Worm (Caenorhabditis elegans): ENCODE results near the gene F09B12.5.

F09B12.5 gene

DNA sequence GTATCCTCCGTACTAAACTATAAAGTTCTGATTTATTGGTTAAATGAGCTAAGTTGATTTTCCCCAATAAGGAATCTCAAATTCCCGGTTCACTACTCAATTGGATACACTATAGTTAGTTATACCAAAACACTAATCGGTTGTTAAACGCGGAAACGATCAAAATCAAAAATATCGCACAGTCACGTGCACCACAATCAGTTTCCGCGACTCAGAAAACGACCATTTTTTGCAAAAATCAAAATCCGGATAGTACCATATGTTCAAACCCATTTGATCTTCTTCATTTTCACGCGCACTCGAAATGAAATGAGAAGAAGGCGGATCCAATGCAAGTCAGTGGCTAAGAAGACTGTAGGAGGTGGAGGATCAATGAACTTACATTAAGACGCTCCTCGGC lies 3.0 kb upstream of the F09B12.5 start:
- TF ChIP-seq him-1 (tag; optimal IDR thresholded peaks at IDR 0.05) (no peak), dao-5 (tag; optimal IDR thresholded peaks at IDR 0.05) (no peak), W03F9.2 (tag; optimal IDR thresholded peaks at IDR 0.05) (no peak)

ce11 chrX:15083795-15084194 lies 700 bp upstream of the F09B12.5 start, which contains the start of gene H40L08.1:
Gene H40L08.1, minus strand, starts transcription at chrX:15084086.
- TF ChIP-seq W03F9.2 (tag; optimal IDR thresholded peaks at IDR 0.05) (no peak), him-1 (tag; optimal IDR thresholded peaks at IDR 0.05) (no peak), dao-5 (tag; optimal IDR thresholded peaks at IDR 0.05) (no peak)

DNA sequence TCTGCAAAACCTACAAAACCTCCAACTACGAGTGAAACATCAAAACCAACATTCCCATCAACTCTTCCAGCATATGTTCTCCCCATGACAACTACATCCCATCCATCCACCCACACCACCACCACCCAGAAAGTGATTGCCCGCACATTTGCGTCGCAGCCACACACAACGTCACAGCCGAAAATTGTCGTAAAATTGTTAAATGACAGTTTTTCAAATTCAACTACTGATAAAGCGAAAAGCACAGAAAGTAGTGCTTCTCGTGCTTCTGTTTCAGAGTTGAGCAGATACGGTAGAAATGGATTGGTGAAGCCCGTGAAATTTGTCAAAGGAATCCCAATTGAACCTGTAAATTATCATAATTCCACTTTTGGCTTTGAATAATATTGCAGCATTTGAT lies 3.3 kb downstream of the F09B12.5 start:
- TF ChIP-seq dao-5 (tag; optimal IDR thresholded peaks at IDR 0.05) = no peak
- no peak for TF ChIP-seq W03F9.2 (tag; optimal IDR thresholded peaks at IDR 0.05)
- TF ChIP-seq him-1 (tag; optimal IDR thresholded peaks at IDR 0.05) = no peak

DNA sequence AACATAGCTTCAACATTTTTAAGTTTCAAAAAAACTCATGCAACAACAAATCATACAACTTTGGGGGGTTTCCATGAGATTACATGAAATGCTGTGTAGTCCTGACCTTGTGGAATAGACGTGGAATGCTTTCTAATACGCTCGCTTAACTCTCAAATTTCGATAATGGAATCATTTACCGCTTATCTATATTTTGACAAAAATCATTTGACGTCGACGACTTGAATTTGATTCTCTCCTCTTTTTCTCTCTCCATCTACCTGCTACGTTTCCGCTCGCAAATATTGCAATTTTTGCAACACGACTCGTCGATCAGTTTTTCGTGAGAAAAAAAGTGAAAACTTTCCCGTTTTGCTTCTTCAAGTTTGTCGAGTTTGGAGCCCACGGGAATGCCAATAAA lies 4.6 kb downstream of the F09B12.5 start, which contains the start of gene flr-4:
Gene flr-4 (plus strand): TSS at position 275 of the 400 bp plus-strand sequence.
- TF ChIP-seq him-1 (tag; optimal IDR thresholded peaks at IDR 0.05) = no peak
- TF ChIP-seq W03F9.2 (tag; optimal IDR thresholded peaks at IDR 0.05) = no peak
- no peak for TF ChIP-seq dao-5 (tag; optimal IDR thresholded peaks at IDR 0.05)

ce11 chrX:15092775-15093386 lies 8.4 kb downstream of the F09B12.5 start:
- TF ChIP-seq him-1 (tag; optimal IDR thresholded peaks at IDR 0.05) (no peak), W03F9.2 (tag; optimal IDR thresholded peaks at IDR 0.05) (no peak), dao-5 (tag; optimal IDR thresholded peaks at IDR 0.05) (no peak)

DNA sequence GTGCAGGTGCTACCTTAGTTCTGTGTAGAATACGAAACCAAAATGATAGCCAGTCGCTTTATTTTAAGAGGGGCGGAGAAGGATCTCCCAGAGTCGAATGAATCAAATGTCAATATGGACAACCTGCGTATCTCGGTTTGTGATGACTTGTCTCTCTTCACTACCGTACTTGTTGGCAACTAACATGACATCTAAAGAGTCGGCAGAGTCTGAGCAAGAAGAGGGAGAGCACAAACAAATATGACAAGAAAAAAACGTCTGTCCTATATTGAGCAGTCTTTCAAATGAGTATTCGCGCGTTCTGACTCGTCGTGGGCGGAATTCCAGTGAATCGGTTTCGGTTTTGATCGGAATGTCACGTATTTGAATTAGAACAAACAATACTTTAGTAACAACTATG lies 10.5 kb downstream of the F09B12.5 start, which contains the start of gene F09B12.7:
Gene F09B12.7 (minus strand): TSS at position 101 of the 400 bp plus-strand sequence.
- TF ChIP-seq him-1 (tag; optimal IDR thresholded peaks at IDR 0.05) (no peak), dao-5 (tag; optimal IDR thresholded peaks at IDR 0.05) (no peak), W03F9.2 (tag; optimal IDR thresholded peaks at IDR 0.05) (no peak)

DNA sequence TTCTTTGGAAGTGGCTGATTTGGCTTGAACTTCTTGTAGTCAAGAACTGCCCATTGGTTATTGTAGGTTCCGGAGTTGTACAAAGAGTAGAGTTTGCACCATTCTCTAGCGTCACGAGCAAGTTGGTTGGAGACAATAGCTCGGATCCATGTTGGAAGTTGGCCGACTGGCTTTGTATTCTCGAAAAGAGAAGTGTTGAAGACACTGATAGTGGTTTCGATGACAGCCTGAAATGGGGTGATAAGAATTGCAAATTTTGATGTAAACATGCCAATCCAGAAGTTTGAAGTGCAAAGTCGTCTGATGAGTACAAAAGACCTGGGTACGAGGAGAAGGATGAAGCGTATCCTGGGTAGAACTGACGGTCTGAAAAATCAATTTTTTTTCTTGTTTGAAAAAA lies 11.8 kb downstream of the F09B12.5 start:
- TF ChIP-seq dao-5 (tag; optimal IDR thresholded peaks at IDR 0.05) (no peak), him-1 (tag; optimal IDR thresholded peaks at IDR 0.05) (no peak), W03F9.2 (tag; optimal IDR thresholded peaks at IDR 0.05) (no peak)

ce11 chrX:15097763-15098162 lies 13.3 kb downstream of the F09B12.5 start, which contains the start of gene F09B12.3:
Gene F09B12.3, minus strand, starts transcription at chrX:15097954.
- TF ChIP-seq him-1 (tag; optimal IDR thresholded peaks at IDR 0.05) = no peak
- TF ChIP-seq dao-5 (tag; optimal IDR thresholded peaks at IDR 0.05) = no peak
- no peak for TF ChIP-seq W03F9.2 (tag; optimal IDR thresholded peaks at IDR 0.05)

DNA sequence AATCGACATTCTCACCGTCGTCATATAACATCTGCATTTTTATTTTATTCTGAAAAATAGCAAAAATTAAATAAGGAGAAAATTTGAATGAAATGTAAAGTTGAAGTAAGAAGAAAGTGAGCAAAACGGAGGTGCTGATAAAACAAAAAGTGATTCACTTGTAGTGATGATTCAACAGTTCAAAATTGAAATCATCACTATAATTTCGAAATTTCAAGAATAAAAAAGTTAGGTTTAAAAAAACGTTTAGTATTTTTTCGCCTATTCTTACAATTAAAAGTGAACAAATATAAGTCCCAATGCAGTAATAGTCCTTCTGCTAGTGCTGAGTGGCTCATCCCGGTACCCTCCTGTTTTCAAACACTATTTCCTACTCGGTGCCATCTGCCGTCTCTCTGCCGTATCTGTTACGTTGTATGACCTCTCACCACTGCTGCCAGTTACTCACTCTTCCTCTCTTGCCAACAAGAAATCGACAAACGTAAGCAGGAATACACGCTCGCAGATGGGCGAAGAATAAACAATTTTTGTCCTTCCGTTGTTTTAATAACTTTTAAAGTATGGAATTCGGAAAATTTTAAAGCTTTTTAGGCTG lies 16.0 kb downstream of the F09B12.5 start, which contains the start of gene dhhc-1:
Gene dhhc-1 (minus strand): TSS at position 51 of the 595 bp plus-strand sequence.
- TF ChIP-seq him-1 (tag; optimal IDR thresholded peaks at IDR 0.05) (no peak), W03F9.2 (tag; optimal IDR thresholded peaks at IDR 0.05) (no peak), dao-5 (tag; optimal IDR thresholded peaks at IDR 0.05) (no peak)

- TF ChIP-seq him-1 (tag; optimal IDR thresholded peaks at IDR 0.05) (no peak), dao-5 (tag; optimal IDR thresholded peaks at IDR 0.05) (no peak), W03F9.2 (tag; optimal IDR thresholded peaks at IDR 0.05) (no peak)
Measured at ce11 chrX:15103481-15103880, 19.0 kb downstream of the F09B12.5 start.

DNA sequence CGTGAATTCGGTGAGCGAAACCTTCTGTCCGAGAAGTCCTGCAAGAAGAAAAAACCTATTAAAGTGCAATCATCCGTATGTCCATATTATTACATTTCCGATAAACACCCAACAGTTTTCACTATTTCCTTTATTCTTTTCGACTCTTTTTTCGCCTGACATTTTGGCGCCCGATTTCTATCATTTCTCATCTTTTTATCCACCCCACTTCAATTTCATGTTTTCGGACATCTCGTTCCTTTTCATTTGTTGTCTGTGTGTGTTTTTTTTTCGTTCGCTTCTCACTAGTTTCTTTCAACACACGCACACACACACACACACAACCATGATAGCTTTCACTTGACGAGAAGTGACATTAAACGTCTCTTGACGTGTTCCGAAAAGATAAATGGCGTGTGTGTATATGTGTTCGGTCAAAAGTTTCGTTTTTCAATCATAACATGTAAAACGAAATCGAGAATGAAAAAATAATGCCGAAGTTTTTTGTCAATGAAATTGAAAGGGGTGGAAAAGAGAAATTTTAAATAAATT lies 20.5 kb downstream of the F09B12.5 start:
- TF ChIP-seq him-1 (tag; optimal IDR thresholded peaks at IDR 0.05) (no peak), dao-5 (tag; optimal IDR thresholded peaks at IDR 0.05) (no peak), W03F9.2 (tag; optimal IDR thresholded peaks at IDR 0.05) (no peak)

DNA sequence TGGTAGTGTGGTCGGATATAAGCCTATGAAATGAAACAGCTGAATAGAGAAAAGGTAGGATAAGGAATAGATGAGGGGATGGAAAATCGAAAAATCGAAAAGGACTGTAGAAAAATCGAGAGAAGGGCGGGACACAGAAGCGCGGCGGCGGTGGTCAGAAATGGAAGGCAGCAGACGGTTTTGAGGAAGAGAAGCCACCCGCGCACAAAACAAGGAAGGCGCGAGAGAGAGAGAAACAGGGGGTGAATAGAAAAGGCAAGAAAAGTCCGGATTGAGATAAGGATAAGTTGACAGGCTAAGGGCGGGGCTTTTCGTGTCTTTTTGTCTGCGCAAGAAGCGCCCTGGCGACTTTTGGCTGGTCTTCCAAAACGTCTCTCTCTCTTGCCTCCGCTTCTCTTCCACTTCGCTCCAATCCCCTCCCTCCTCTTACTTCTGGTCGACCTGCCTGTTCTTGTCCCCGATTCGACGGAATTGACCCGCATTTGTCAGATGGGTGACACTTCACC lies 23.3 kb downstream of the F09B12.5 start, which contains the start of gene mlt-9:
Gene mlt-9 (minus strand): TSS at position 51 of the 506 bp plus-strand sequence.
- no peak for TF ChIP-seq him-1 (tag; optimal IDR thresholded peaks at IDR 0.05)
- no peak for TF ChIP-seq dao-5 (tag; optimal IDR thresholded peaks at IDR 0.05)
- no peak for TF ChIP-seq W03F9.2 (tag; optimal IDR thresholded peaks at IDR 0.05)

DNA sequence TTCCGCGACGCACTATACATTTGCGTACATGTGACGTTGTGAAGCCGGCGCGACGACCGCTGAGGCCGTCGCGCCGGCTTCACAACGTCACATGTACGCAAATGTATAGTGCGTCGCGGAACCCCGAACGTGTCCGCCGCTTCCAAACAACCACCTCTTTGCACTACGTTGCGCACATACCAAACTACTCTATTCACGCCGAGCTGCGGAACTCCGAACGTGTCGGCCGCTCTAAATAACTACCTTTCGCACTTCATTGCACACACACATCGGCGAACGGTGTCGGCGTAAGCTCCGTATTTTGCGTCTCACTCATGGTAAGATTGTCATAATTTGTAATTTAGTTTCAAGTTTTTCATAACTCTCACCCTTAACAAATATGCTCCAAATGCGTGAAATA lies 27.7 kb downstream of the F09B12.5 start:
- no peak for TF ChIP-seq dao-5 (tag; optimal IDR thresholded peaks at IDR 0.05)
- TF ChIP-seq W03F9.2 (tag; optimal IDR thresholded peaks at IDR 0.05) = no peak
- TF ChIP-seq him-1 (tag; optimal IDR thresholded peaks at IDR 0.05) = no peak

- TF ChIP-seq him-1 (tag; optimal IDR thresholded peaks at IDR 0.05) (no peak), W03F9.2 (tag; optimal IDR thresholded peaks at IDR 0.05) (no peak), dao-5 (tag; optimal IDR thresholded peaks at IDR 0.05) (no peak)
Measured at ce11 chrX:15115748-15116147, 31.3 kb downstream of the F09B12.5 start.
